Fruit fly (Drosophila melanogaster): ENCODE results near the gene Gal.

Gene Gal

dm6 chr2L:5997609-5998229, 8.9 kb downstream of the Gal start (continued):
- peak; percentile 13 for TF ChIP-seq pzg (GFP tag; optimal IDR thresholded peaks at IDR 0.05)
- TF ChIP-seq CG2116 (GFP tag; optimal IDR thresholded peaks at IDR 0.05), result peak; percentile 12
- TF ChIP-seq CG8089 (GFP tag; optimal IDR thresholded peaks at IDR 0.05), result no peak
- TF ChIP-seq slbo (GFP tag; IDR thresholded peaks at IDR 0.05), result no peak
- no peak for TF ChIP-seq mam (GFP tag; optimal IDR thresholded peaks at IDR 0.05)
- no peak for TF ChIP-seq HLH54F (GFP tag; optimal IDR thresholded peaks at IDR 0.05)
- no peak for TF ChIP-seq ara (GFP tag; IDR thresholded peaks at IDR 0.05)
- no peak for TF ChIP-seq Antp (GFP tag; optimal IDR thresholded peaks at IDR 0.05)
- TF ChIP-seq peb (GFP tag; IDR thresholded peaks at IDR 0.05), result no peak
- peak; percentile 72 for TF ChIP-seq MTF-1 (GFP tag; optimal IDR thresholded peaks at IDR 0.05; ENCODE audit: borderline replicate concordance)
- no peak for TF ChIP-seq unc-4 (GFP tag; IDR thresholded peaks at IDR 0.05; ENCODE audit: partially characterized antibody)
- TF ChIP-seq klu (GFP tag; IDR thresholded peaks at IDR 0.05), result no peak
- peak; percentile 69 for TF ChIP-seq onecut (GFP tag; IDR thresholded peaks at IDR 0.05)
- no peak for TF ChIP-seq h (optimal IDR thresholded peaks at IDR 0.05)
- TF ChIP-seq CG10565 (GFP tag; optimal IDR thresholded peaks at IDR 0.05), result no peak
- TF ChIP-seq CG7372 (GFP tag; IDR thresholded peaks at IDR 0.05), result no peak
- TF ChIP-seq CG12299 (tag; optimal IDR thresholded peaks at IDR 0.05), result peak; percentile 65
- peak; percentile 13 to 56 for TF ChIP-seq bsh (GFP tag; optimal IDR thresholded peaks at IDR 0.05)
- TF ChIP-seq ac (GFP tag; optimal IDR thresholded peaks at IDR 0.05), result peak; percentile 6
- peak; percentile 82 for TF ChIP-seq wek (GFP tag; optimal IDR thresholded peaks at IDR 0.05)
- TF ChIP-seq Jarid2 (GFP tag; optimal IDR thresholded peaks at IDR 0.05), result peak; percentile 60
- no peak for TF ChIP-seq sens-2 (GFP tag; IDR thresholded peaks at IDR 0.05)
- TF ChIP-seq ci (GFP tag; IDR thresholded peaks at IDR 0.05), result peak; percentile 77; the same call in 2 of the 3 replicates
- peak; percentile 61 for TF ChIP-seq CG3281 (GFP tag; optimal IDR thresholded peaks at IDR 0.05)
- TF ChIP-seq Vsx1 (GFP tag; optimal IDR thresholded peaks at IDR 0.05), result peak; percentile 18
- peak; percentile 68 for TF ChIP-seq run (tag; optimal IDR thresholded peaks at IDR 0.05)
- TF ChIP-seq inv (GFP tag; IDR thresholded peaks at IDR 0.05; ENCODE audit: partially characterized antibody), result no peak
- 0 out of 2 replicates have a peak, but pooled peaks have one; percentile 12 for TF ChIP-seq CG32532 (GFP tag; IDR thresholded peaks at IDR 0.05)
- TF ChIP-seq CG12942 (GFP tag; optimal IDR thresholded peaks at IDR 0.05), result no peak
- no peak for TF ChIP-seq Camta (GFP tag; optimal IDR thresholded peaks at IDR 0.05)
- peak; percentile 41 for TF ChIP-seq CG17912 (GFP tag; optimal IDR thresholded peaks at IDR 0.05)
- no peak for TF ChIP-seq Atf-2 (GFP tag; optimal IDR thresholded peaks at IDR 0.05)
- no peak for TF ChIP-seq ash1 (GFP tag; optimal IDR thresholded peaks at IDR 0.05)
- no peak for TF ChIP-seq CG31224 (GFP tag; IDR thresholded peaks at IDR 0.05)
- no peak for TF ChIP-seq sisA (GFP tag; IDR thresholded peaks at IDR 0.05)
- no peak for TF ChIP-seq CG34422 (GFP tag; IDR thresholded peaks at IDR 0.05)
- no peak for TF ChIP-seq hkb (optimal IDR thresholded peaks at IDR 0.05)
- TF ChIP-seq hkb (GFP tag; IDR thresholded peaks at IDR 0.05), result peak; percentile 71
- TF ChIP-seq btn (GFP tag; optimal IDR thresholded peaks at IDR 0.05), result peak; percentile 15
- TF ChIP-seq schlank (tag; optimal IDR thresholded peaks at IDR 0.05), result peak; percentile 59
- TF ChIP-seq CG31388 (GFP tag; optimal IDR thresholded peaks at IDR 0.05), result no peak
- TF ChIP-seq gsb (GFP tag; IDR thresholded peaks at IDR 0.05), result peak; percentile 34; the same call in 1 of the 2 replicates
- no peak for TF ChIP-seq tll (GFP tag; optimal IDR thresholded peaks at IDR 0.05)
- TF ChIP-seq CG14441 (GFP tag; IDR thresholded peaks at IDR 0.05), result 0 out of 2 replicates have a peak, but pooled peaks have one; percentile 8
- TF ChIP-seq CG7987 (GFP tag; optimal IDR thresholded peaks at IDR 0.05), result peak; percentile 66
- TF ChIP-seq Nf-YC (tag; optimal IDR thresholded peaks at IDR 0.05), result peak; percentile 67
- TF ChIP-seq Dip2 (GFP tag; IDR thresholded peaks at IDR 0.05), result no peak
- peak; percentile 73 for TF ChIP-seq CG1233 (GFP tag; optimal IDR thresholded peaks at IDR 0.05)
- TF ChIP-seq CG15073 (GFP tag; optimal IDR thresholded peaks at IDR 0.05), result no peak
- TF ChIP-seq Ravus (GFP tag; IDR thresholded peaks at IDR 0.05), result no peak
- no peak for TF ChIP-seq Ssrp (tag; optimal IDR thresholded peaks at IDR 0.05)

All from whole organism, embryonic.